Worm (Caenorhabditis elegans) whole organism, L4 larva: ENCODE data around the gene try-5.

ENCODE experiments used
- aly-2 ChIP-seq: sonication (generic microtip); optimal IDR thresholded peaks from 2 replicates; lab custom pipeline; 2018; ENCODE audit warnings: missing biosample characterization, missing genetic modification characterization
- ama-1 ChIP-seq: fragments of 150-350 bp; optimal IDR thresholded peaks from 2 replicates; lab custom pipeline; 2014; ENCODE audit warnings: inconsistent platforms, mixed read lengths
- attf-4 ChIP-seq: sonication (generic microtip); optimal IDR thresholded peaks from 3 replicates; lab custom pipeline; 2017; ENCODE audit warnings: missing biosample characterization, missing genetic modification characterization
- ces-1 ChIP-seq: fragments of 150-350 bp; sonication (generic microtip); optimal IDR thresholded peaks from 4 replicates; lab custom pipeline; 2014; ENCODE audit warnings: missing biosample characterization, missing genetic modification reagents, missing genetic modification characterization
- cey-2 ChIP-seq: sonication (generic microtip); optimal IDR thresholded peaks from 3 replicates; lab custom pipeline; 2017; ENCODE audit warnings: missing genetic modification characterization, mild to moderate bottlenecking, missing compliant biosample characterization, antibody characterized with exemption, borderline replicate concordance; ENCODE audit not compliant: insufficient read depth
- egl-27 ChIP-seq: sonication (generic microtip); optimal IDR thresholded peaks from 3 replicates; lab custom pipeline; 2017; ENCODE audit warnings: missing biosample characterization, missing genetic modification reagents, missing genetic modification characterization
- fkh-10 ChIP-seq: fragments of 150-350 bp; optimal IDR thresholded peaks from 2 replicates; lab custom pipeline; 2014; ENCODE audit warnings: missing biosample characterization, missing genetic modification reagents, missing genetic modification characterization
- jun-1 ChIP-seq: fragments of 150-350 bp; optimal IDR thresholded peaks from 2 replicates; lab custom pipeline; 2014; ENCODE audit warnings: missing biosample characterization, missing genetic modification reagents, missing genetic modification characterization
- lin-13 ChIP-seq: fragments of 150-350 bp; optimal IDR thresholded peaks from 2 replicates; lab custom pipeline; 2014; ENCODE audit warnings: missing biosample characterization, missing genetic modification reagents, missing genetic modification characterization
- nhr-102 ChIP-seq: sonication (generic microtip); optimal IDR thresholded peaks from 2 replicates; lab custom pipeline; 2016; ENCODE audit warnings: mild to moderate bottlenecking, missing genetic modification characterization, moderate library complexity, missing compliant biosample characterization
- nhr-25 ChIP-seq: sonication (generic microtip); optimal IDR thresholded peaks from 2 replicates; lab custom pipeline; 2017; ENCODE audit warnings: missing genetic modification characterization, mild to moderate bottlenecking, missing compliant biosample characterization, antibody characterized with exemption, moderate library complexity, borderline replicate concordance; ENCODE audit not compliant: insufficient read depth
- nhr-77 ChIP-seq: fragments of 150-350 bp; optimal IDR thresholded peaks from 2 replicates; lab custom pipeline; 2014; ENCODE audit warnings: missing biosample characterization, missing genetic modification characterization
- php-3 ChIP-seq: fragments of 200-800 bp; sonication (Bioruptor generic); IDR thresholded peaks from 2 replicates; pipeline ENCODE4 v1.3.6; 2022; ENCODE audit warnings: missing genetic modification reagents, missing genetic modification characterization, missing compliant biosample characterization

DNA sequence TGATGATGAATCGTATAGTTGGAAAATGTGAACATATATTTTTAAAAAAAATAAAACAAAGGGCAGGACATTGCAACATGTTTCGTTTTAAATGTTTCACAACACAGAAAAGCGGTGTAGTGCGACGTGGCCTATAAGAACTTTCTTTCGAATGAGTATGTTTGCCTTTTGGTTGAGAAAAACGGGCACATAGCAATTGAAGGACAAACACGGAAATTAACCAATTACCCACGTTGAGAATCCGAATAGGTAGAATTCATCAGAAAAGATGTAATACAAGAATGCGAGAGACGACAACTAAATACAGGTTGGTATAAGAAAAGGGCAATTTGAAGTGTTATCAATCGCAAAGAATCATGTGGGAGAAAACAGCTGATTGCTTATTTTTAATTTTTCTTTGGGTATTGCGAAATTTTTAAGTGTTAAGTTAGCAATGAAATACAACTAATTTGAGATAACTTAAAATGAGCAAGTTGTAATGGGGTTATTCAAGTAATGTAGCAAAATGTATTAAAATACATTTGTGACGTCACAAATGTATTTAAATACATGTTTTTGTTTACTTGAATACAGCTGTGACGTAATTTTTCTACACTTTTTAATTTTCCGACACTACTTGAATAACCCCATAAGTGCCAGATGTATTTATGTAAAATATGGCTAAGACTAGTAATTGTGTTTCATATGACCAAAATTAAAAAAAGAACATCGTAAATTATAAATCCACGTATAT is 13.4 kb upstream of the try-5 start, which contains the start of gene acl-14:
- TF ChIP-seq ama-1 (lab: Kevin White, UChicago) (no peak), nhr-25 (tag; lab: Kevin White, UChicago) (no peak), jun-1 (tag; lab: Kevin White, UChicago) (no peak), attf-4 (no peak), php-3 (no peak), cey-2 (tag; lab: Kevin White, UChicago) (no peak), nhr-102 (tag; lab: Kevin White, UChicago) (no peak), lin-13 (GFP tag; lab: Kevin White, UChicago) (no peak), aly-2 (tag; lab: Kevin White, UChicago) (no peak), egl-27 (no peak), nhr-77 (tag; lab: Kevin White, UChicago) (no peak), ces-1 (GFP tag; lab: Kevin White, UChicago) (no peak), fkh-10 (GFP tag; lab: Kevin White, UChicago) (no peak)
